Fruit fly (Drosophila melanogaster): ENCODE measurements around the gene CG8064.

Gene CG8064

dm6 chr3R:18296084-18296483, 12.6 kb downstream of the CG8064 start (continued):
- no peak for TF ChIP-seq Sry-β (GFP tag; optimal IDR thresholded peaks at IDR 0.05)
- peak; percentile 51 for TF ChIP-seq Fer1 (GFP tag; optimal IDR thresholded peaks at IDR 0.05)
- no peak for TF ChIP-seq pan (optimal IDR thresholded peaks at IDR 0.05)
- TF ChIP-seq pan (GFP tag; optimal IDR thresholded peaks at IDR 0.05 in 1 of 2, IDR thresholded peaks at IDR 0.05 in 1 of 2): peak in 1 of 2 experiments; percentile 7
- no peak for TF ChIP-seq CoRest (tag; optimal IDR thresholded peaks at IDR 0.05)
- peak; percentile 10 for TF ChIP-seq CG12071 (GFP tag; optimal IDR thresholded peaks at IDR 0.05)
- TF ChIP-seq CG3407 (GFP tag; optimal IDR thresholded peaks at IDR 0.05): no peak
- no peak for TF ChIP-seq insv (GFP tag; optimal IDR thresholded peaks at IDR 0.05)
- no peak for TF ChIP-seq H2.0 (GFP tag; IDR thresholded peaks at IDR 0.05)
- TF ChIP-seq CG17568 (GFP tag; optimal IDR thresholded peaks at IDR 0.05): no peak
- TF ChIP-seq CG1603 (tag; optimal IDR thresholded peaks at IDR 0.05): no peak
- TF ChIP-seq CG31441 (GFP tag; IDR thresholded peaks at IDR 0.05): no peak
- peak; percentile 53 for TF ChIP-seq CG6765 (GFP tag; optimal IDR thresholded peaks at IDR 0.05)

- TF ChIP-seq pfk (GFP tag; optimal IDR thresholded peaks at IDR 0.05) (no peak), ase (GFP tag; IDR thresholded peaks at IDR 0.05) (no peak), Tbp (GFP tag; optimal IDR thresholded peaks at IDR 0.05) (no peak), Hr78 (GFP tag; optimal IDR thresholded peaks at IDR 0.05) (peak in 1 of 2 experiments; percentile 74), CG14667 (GFP tag; IDR thresholded peaks at IDR 0.05) (no peak), sens (GFP tag) (peak; percentile 10), ATbp (GFP tag; optimal IDR thresholded peaks at IDR 0.05) (no peak), CG7556 (GFP tag; optimal IDR thresholded peaks at IDR 0.05) (no peak), ranshi (GFP tag; IDR thresholded peaks at IDR 0.05) (no peak), hb (GFP tag; IDR thresholded peaks at IDR 0.05; ENCODE audit: partially characterized antibody) (0 out of 3 replicates have a peak, but pooled peaks have one; percentile 42), eve (GFP tag; optimal IDR thresholded peaks at IDR 0.05) (no peak), Med (GFP tag) (peak; percentile 14)
Measured at dm6 chr3R:18296737-18297136, 13.3 kb downstream of the CG8064 start.

- TF ChIP-seq exex (tag; optimal IDR thresholded peaks at IDR 0.05) (no peak), zen (tag; optimal IDR thresholded peaks at IDR 0.05) (no peak), CG12299 (tag; optimal IDR thresholded peaks at IDR 0.05) (no peak), CG8089 (GFP tag; optimal IDR thresholded peaks at IDR 0.05) (no peak), Atf6 (GFP tag; IDR thresholded peaks at IDR 0.05) (no peak), CG11504 (tag; optimal IDR thresholded peaks at IDR 0.05) (peak; percentile 1), Deaf1 (tag; optimal IDR thresholded peaks at IDR 0.05) (peak; percentile 34), nom (GFP tag; optimal IDR thresholded peaks at IDR 0.05) (no peak), BEAF-32 (GFP tag; optimal IDR thresholded peaks at IDR 0.05) (no peak), crc (GFP tag; optimal IDR thresholded peaks at IDR 0.05) (no peak), CG16813 (GFP tag; IDR thresholded peaks at IDR 0.05; ENCODE audit: partially characterized antibody) (no peak), E2f2 (GFP tag; IDR thresholded peaks at IDR 0.05) (no peak), gem (tag; optimal IDR thresholded peaks at IDR 0.05) (peak; percentile 27), D (optimal IDR thresholded peaks at IDR 0.05) (no peak), D (GFP tag; optimal IDR thresholded peaks at IDR 0.05) (no peak), fd96Cb (tag; optimal IDR thresholded peaks at IDR 0.05) (no peak), CG13894 (tag; optimal IDR thresholded peaks at IDR 0.05) (no peak), CG12155 (GFP tag; optimal IDR thresholded peaks at IDR 0.05) (no peak), CG33213 (GFP tag; optimal IDR thresholded peaks at IDR 0.05) (no peak), bowl (GFP tag; IDR thresholded peaks at IDR 0.05) (no peak), Dek (tag; optimal IDR thresholded peaks at IDR 0.05) (no peak), CG30403 (GFP tag; optimal IDR thresholded peaks at IDR 0.05) (no peak), HLH54F (GFP tag; optimal IDR thresholded peaks at IDR 0.05) (no peak)
Measured at dm6 chr3R:18297444-18298297, 14.2 kb downstream of the CG8064 start.

Data from whole organism, embryonic.